Worm (Caenorhabditis elegans): Measurements from ENCODE around the gene ZK1067.4.

ZK1067.4 gene

DNA sequence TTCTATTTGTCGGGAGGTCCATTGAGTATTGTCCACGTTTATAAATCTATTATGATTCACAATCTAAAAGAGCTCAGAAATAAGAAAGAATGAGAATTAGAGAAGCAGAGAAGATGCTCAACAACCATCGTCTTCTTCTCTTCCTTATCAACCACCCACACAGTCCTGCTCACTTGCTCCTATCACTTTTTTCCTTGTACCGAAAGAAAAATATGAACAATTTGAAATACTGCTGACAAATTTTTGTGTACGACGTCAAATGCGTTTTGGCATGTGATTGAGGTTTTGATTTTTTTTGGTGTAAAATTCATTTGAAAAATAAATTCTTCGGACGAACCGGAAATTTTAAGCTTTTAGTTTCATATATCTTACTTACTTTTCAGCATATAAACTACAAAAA is 13.9 kb upstream of the ZK1067.4 start:
- TF ChIP-seq ets-5 (GFP tag; IDR thresholded peaks at IDR 0.05): no peak
- TF ChIP-seq ceh-90 (tag; optimal IDR thresholded peaks at IDR 0.05): no peak
- no peak for TF ChIP-seq ceh-63 (GFP tag; optimal IDR thresholded peaks at IDR 0.05)
- no peak for TF ChIP-seq egl-27 (tag; optimal IDR thresholded peaks at IDR 0.05)
- no peak for TF ChIP-seq lin-13 (GFP tag; optimal IDR thresholded peaks at IDR 0.05)
- no peak for TF ChIP-seq snu-23 (GFP tag; optimal IDR thresholded peaks at IDR 0.05)
- TF ChIP-seq skn-1 (tag; optimal IDR thresholded peaks at IDR 0.05): no peak
- TF ChIP-seq efl-3 (GFP tag; optimal IDR thresholded peaks at IDR 0.05): no peak
- no peak for TF ChIP-seq grh-1 (GFP tag; IDR thresholded peaks at IDR 0.05)
- no peak for TF ChIP-seq xbp-1 (tag; optimal IDR thresholded peaks at IDR 0.05)
- peak; percentile 49 for TF ChIP-seq elt-2 (tag; optimal IDR thresholded peaks at IDR 0.05)
- TF ChIP-seq rnt-1 (tag; optimal IDR thresholded peaks at IDR 0.05): no peak
- no peak for TF ChIP-seq nhr-28 (tag; optimal IDR thresholded peaks at IDR 0.05)
- TF ChIP-seq hlh-17 (GFP tag; optimal IDR thresholded peaks at IDR 0.05; ENCODE audit: borderline replicate concordance): no peak
- peak in 1 of 2 experiments; percentile 8 for TF ChIP-seq lin-35 (GFP tag; optimal IDR thresholded peaks at IDR 0.05)

DNA sequence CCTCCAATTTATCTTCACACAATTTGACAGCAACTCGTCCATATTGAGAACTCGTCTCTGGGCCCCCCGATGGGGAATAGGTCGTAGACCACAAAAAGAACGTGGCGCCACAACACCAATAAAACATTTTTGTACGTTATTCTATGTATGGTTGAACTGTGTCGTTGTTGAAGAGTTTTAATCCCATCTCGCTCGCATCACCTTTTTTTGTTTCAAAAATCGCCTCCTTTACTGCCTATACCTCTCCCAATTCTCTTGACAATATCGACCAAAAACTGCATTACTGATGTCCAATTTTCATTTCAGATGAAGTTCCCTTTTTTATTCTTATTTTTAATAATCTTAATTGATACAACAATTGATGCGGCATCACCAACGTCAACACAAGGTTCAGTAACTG is 13.0 kb upstream of the ZK1067.4 start, which contains the start of gene let-23:
TSS of gene let-23 (plus strand) at position 301 of the 400 bp plus-strand sequence.
- TF ChIP-seq efl-1 (optimal IDR thresholded peaks at IDR 0.05) (no peak), efl-1 (GFP tag; optimal IDR thresholded peaks at IDR 0.05 in 1 of 2) (peak in 1 of 2 experiments; percentile 32), pag-3 (tag; optimal IDR thresholded peaks at IDR 0.05; ENCODE audit: borderline replicate concordance, insufficient read depth) (no peak)

DNA sequence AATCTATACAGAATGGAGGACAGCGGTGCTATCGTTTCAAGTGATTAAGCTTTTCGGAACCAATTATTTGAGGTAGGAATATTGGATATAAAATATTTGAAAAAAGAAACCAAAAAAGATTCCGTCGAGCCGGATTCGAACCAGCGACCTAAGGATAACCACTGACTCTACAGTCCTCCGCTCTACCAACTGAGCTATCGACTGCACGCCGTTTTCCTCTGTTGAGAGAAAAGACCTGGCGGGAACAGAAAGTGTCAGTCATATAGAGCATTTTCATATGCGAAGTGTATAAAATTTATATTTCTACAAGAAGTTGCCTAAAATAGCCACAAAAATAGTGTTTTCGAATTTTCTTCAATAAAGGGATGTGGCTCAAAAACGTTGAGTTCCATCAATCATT is 1.5 kb downstream of the ZK1067.4 start:
- no peak for TF ChIP-seq fkh-10 (GFP tag; optimal IDR thresholded peaks at IDR 0.05)
- no peak for TF ChIP-seq nhr-76 (tag; optimal IDR thresholded peaks at IDR 0.05)
- TF ChIP-seq C04F5.9 (tag; optimal IDR thresholded peaks at IDR 0.05): no peak
- no peak for TF ChIP-seq sptf-1 (tag; optimal IDR thresholded peaks at IDR 0.05)
- no peak for TF ChIP-seq nhr-71 (tag; optimal IDR thresholded peaks at IDR 0.05)
- peak; percentile 43 for TF ChIP-seq nhr-20 (tag; optimal IDR thresholded peaks at IDR 0.05)
- TF ChIP-seq nhr-85 (tag): peak; percentile 58
- TF ChIP-seq swsn-7 (tag; optimal IDR thresholded peaks at IDR 0.05): peak; percentile 14
- TF ChIP-seq rnt-1 (tag; optimal IDR thresholded peaks at IDR 0.05): peak; percentile 20
- TF ChIP-seq ces-1 (GFP tag; optimal IDR thresholded peaks at IDR 0.05): no peak
- TF ChIP-seq xbp-1 (tag; optimal IDR thresholded peaks at IDR 0.05): no peak
- TF ChIP-seq efl-1 (optimal IDR thresholded peaks at IDR 0.05): peak in 1 of 2 experiments; percentile 32
- no peak for TF ChIP-seq efl-1 (GFP tag; optimal IDR thresholded peaks at IDR 0.05 in 1 of 2)
- TF ChIP-seq snpc-4 (tag; optimal IDR thresholded peaks at IDR 0.05): peak; percentile 92
- no peak for TF ChIP-seq blmp-1 (tag; optimal IDR thresholded peaks at IDR 0.05)
- no peak for TF ChIP-seq ztf-11 (tag; optimal IDR thresholded peaks at IDR 0.05)
- peak; percentile 42 for TF ChIP-seq snu-23 (GFP tag; optimal IDR thresholded peaks at IDR 0.05)
- no peak for TF ChIP-seq Y116A8C.19 (tag; optimal IDR thresholded peaks at IDR 0.05; ENCODE audit: borderline replicate concordance)
- no peak for TF ChIP-seq isw-1 (GFP tag; IDR thresholded peaks at IDR 0.05)
- peak; percentile 53 for TF ChIP-seq elt-2 (tag; optimal IDR thresholded peaks at IDR 0.05)
- no peak for TF ChIP-seq ceh-63 (GFP tag; optimal IDR thresholded peaks at IDR 0.05)
- no peak for TF ChIP-seq ets-5 (GFP tag; IDR thresholded peaks at IDR 0.05)
- no peak for TF ChIP-seq mab-9 (GFP tag; IDR thresholded peaks at IDR 0.05)
- peak; percentile 42 for TF ChIP-seq nhr-90 (tag; optimal IDR thresholded peaks at IDR 0.05; ENCODE audit: poor library complexity)
- TF ChIP-seq jun-1 (tag; optimal IDR thresholded peaks at IDR 0.05): no peak
- TF ChIP-seq lin-15B (tag; optimal IDR thresholded peaks at IDR 0.05): no peak
- no peak for TF ChIP-seq skn-1 (tag; optimal IDR thresholded peaks at IDR 0.05)
- no peak for TF ChIP-seq unc-130 (tag; optimal IDR thresholded peaks at IDR 0.05)
- no peak for TF ChIP-seq sup-37 (GFP tag; optimal IDR thresholded peaks at IDR 0.05)
- TF ChIP-seq lin-39 (tag; optimal IDR thresholded peaks at IDR 0.05): no peak
- TF ChIP-seq lin-35 (GFP tag; optimal IDR thresholded peaks at IDR 0.05): peak in 1 of 2 experiments; percentile 28
